Worm (Caenorhabditis elegans): ENCODE measurements around the gene C30G7.3.

DNA sequence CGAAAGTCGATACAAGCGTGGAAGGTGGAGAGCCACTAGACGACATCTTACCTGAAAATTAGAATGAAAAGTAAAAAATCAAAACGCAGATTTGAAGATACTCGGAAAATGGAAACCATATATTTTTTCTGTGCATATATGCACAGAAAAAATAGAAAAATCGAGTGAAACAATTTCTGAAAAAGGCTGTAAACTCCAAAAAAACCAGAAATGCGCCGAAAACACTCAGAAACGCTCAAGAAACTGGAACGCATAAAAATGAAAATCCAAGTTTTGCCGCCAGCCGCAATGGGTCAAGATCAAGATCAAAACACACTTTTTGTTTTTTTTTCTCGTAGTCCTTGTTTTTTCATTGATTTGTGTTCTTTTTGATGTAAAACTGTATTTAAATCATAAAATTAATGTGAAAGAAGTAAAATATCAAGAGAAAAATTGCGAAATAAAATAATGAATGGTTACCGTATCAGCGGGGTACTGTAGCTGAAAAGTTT is 47.2 kb upstream of the C30G7.3 start, which contains the start of gene T01C3.3:
- TF ChIP-seq egl-43 (GFP tag; IDR thresholded peaks at IDR 0.05) (no peak), jun-1 (tag; optimal IDR thresholded peaks at IDR 0.05) (no peak), lim-7 (GFP tag; IDR thresholded peaks at IDR 0.05) (no peak), lin-15B (tag; optimal IDR thresholded peaks at IDR 0.05) (no peak), lsy-2 (tag; optimal IDR thresholded peaks at IDR 0.05) (no peak), zfp-2 (tag; optimal IDR thresholded peaks at IDR 0.05) (no peak), snpc-1.2 (GFP tag; IDR thresholded peaks at IDR 0.05) (no peak), zag-1 (tag; optimal IDR thresholded peaks at IDR 0.05) (no peak), duxl-1 (tag; optimal IDR thresholded peaks at IDR 0.05; ENCODE audit: poor library complexity) (no peak), D1046.2 (GFP tag; IDR thresholded peaks at IDR 0.05) (no peak), snpc-4 (tag; optimal IDR thresholded peaks at IDR 0.05) (no peak), aha-1 (tag) (no peak), dpl-1 (GFP tag; optimal IDR thresholded peaks at IDR 0.05) (no peak), ceh-32 (tag; optimal IDR thresholded peaks at IDR 0.05; ENCODE audit: poor library complexity) (no peak)

Measured in whole organism, L4 larva.